Fruit fly (Drosophila melanogaster) whole organism, embryonic: ENCODE measurements around the gene Ubqn.

Experiments used
- Blimp-1 ChIP-seq: fragments of 200-800 bp; sonication (Bioruptor generic); optimal IDR thresholded peaks from 3 replicates; lab custom pipeline; 2018; ENCODE audit warnings: missing biosample characterization, missing genetic modification characterization, mild to moderate bottlenecking, moderate library complexity, missing genetic modification reagents
- CG11093 ChIP-seq: fragments of 200-800 bp; sonication (Bioruptor generic); IDR thresholded peaks from 3 replicates; pipeline ENCODE4 v1.3.6; 2022; ENCODE audit warnings: missing biosample characterization, missing genetic modification characterization
- CG12299 ChIP-seq: fragments of 200-800 bp; sonication (Bioruptor generic); optimal IDR thresholded peaks from 2 replicates; lab custom pipeline; 2018; ENCODE audit warnings: missing biosample characterization, mild to moderate bottlenecking, missing genetic modification characterization
- CG12942 ChIP-seq: fragments of 200-800 bp; sonication (Bioruptor generic); optimal IDR thresholded peaks from 3 replicates; lab custom pipeline; 2016; ENCODE audit warnings: missing biosample characterization, missing genetic modification characterization
- CG13775 ChIP-seq: fragments of 200-800 bp; sonication (Bioruptor generic); optimal IDR thresholded peaks from 3 replicates; lab custom pipeline; 2017; ENCODE audit warnings: missing biosample characterization, mild to moderate bottlenecking, missing genetic modification characterization
- CG14710 ChIP-seq: fragments of 200-800 bp; sonication (Bioruptor generic); optimal IDR thresholded peaks from 3 replicates; lab custom pipeline; 2019; ENCODE audit warnings: missing biosample characterization, mild to moderate bottlenecking, missing genetic modification characterization, moderate library complexity
- CG14860 ChIP-seq: fragments of 200-800 bp; sonication (Bioruptor generic); IDR thresholded peaks from 3 replicates; pipeline ENCODE4 v1.3.6; 2022; ENCODE audit warnings: missing biosample characterization, missing genetic modification characterization; ENCODE audit not compliant: partially characterized antibody
- CG16815 ChIP-seq: fragments of 200-800 bp; sonication (Bioruptor generic); optimal IDR thresholded peaks from 3 replicates; lab custom pipeline; 2017; ENCODE audit warnings: missing biosample characterization, mild to moderate bottlenecking, missing genetic modification characterization
- CG2712 ChIP-seq: fragments of 200-800 bp; optimal IDR thresholded peaks from 3 replicates; lab custom pipeline; 2019; ENCODE audit warnings: missing biosample characterization, mild to moderate bottlenecking, missing genetic modification characterization, moderate library complexity
- CG30431 ChIP-seq: fragments of 200-800 bp; sonication (Bioruptor generic); optimal IDR thresholded peaks from 2 replicates; lab custom pipeline; 2017; ENCODE audit warnings: missing biosample characterization, missing genetic modification characterization
- CG3065 ChIP-seq: fragments of 200-800 bp; sonication (Bioruptor generic); optimal IDR thresholded peaks from 2 replicates; lab custom pipeline; 2016; ENCODE audit warnings: missing biosample characterization, missing genetic modification characterization
- CG3163 ChIP-seq: fragments of 200-800 bp; sonication (Bioruptor generic); optimal IDR thresholded peaks from 3 replicates; lab custom pipeline; 2016; ENCODE audit warnings: missing biosample characterization, missing genetic modification characterization
- CG34224 ChIP-seq: fragments of 200-800 bp; sonication (Bioruptor generic); IDR thresholded peaks from 3 replicates; pipeline ENCODE4 v1.3.6; 2022; ENCODE audit warnings: missing biosample characterization, missing genetic modification characterization; ENCODE audit not compliant: partially characterized antibody
- CG3726 ChIP-seq: fragments of 200-800 bp; sonication (Bioruptor generic); IDR thresholded peaks from 3 replicates; pipeline ENCODE4, ENCODE4 v1.3.6; 2022; ENCODE audit warnings: missing biosample characterization, missing genetic modification characterization
- CG3838 ChIP-seq: fragments of 200-800 bp; sonication (Bioruptor generic); optimal IDR thresholded peaks from 3 replicates; lab custom pipeline; 2016; ENCODE audit warnings: missing biosample characterization, missing genetic modification characterization
- CG4707 ChIP-seq: fragments of 200-800 bp; sonication (Bioruptor generic); optimal IDR thresholded peaks from 2 replicates; lab custom pipeline; 2018; ENCODE audit warnings: missing biosample characterization, mild to moderate bottlenecking, missing genetic modification characterization, moderate library complexity
- CG7357 ChIP-seq: fragments of 200-800 bp; sonication (Bioruptor generic); IDR thresholded peaks from 3 replicates; pipeline ENCODE4 v1.3.6; 2022; ENCODE audit warnings: missing biosample characterization, missing genetic modification characterization
- CG8478 ChIP-seq: fragments of >200 bp; optimal IDR thresholded peaks from 2 replicates; lab custom pipeline; 2018
- CHES-1-like ChIP-seq: fragments of 200-800 bp; sonication (Bioruptor generic); optimal IDR thresholded peaks from 2 replicates; lab custom pipeline; 2016; ENCODE audit warnings: missing biosample characterization, missing genetic modification characterization
- CTCF ChIP-seq: fragments of 200-800 bp; sonication (Bioruptor generic); optimal IDR thresholded peaks from 2 replicates; lab custom pipeline; 2017; ENCODE audit warnings: missing biosample characterization, mild to moderate bottlenecking, missing genetic modification characterization, moderate library complexity
- CkIIα-i1 ChIP-seq: fragments of 200-800 bp; sonication (Bioruptor generic); IDR thresholded peaks from 2 replicates; pipeline ENCODE4 v1.3.6; 2022; ENCODE audit warnings: missing biosample characterization, missing genetic modification characterization
- Dad ChIP-seq: fragments of 200-800 bp; sonication (Bioruptor generic); optimal IDR thresholded peaks from 3 replicates; lab custom pipeline; 2016; ENCODE audit warnings: missing biosample characterization, missing genetic modification characterization
- Dbx ChIP-seq: fragments of 200-800 bp; sonication (Bioruptor generic); IDR thresholded peaks from 3 replicates; pipeline ENCODE4 v1.3.6; 2022; ENCODE audit warnings: missing biosample characterization, missing genetic modification characterization
- Doc2 ChIP-seq: fragments of 200-800 bp; sonication (Bioruptor generic); IDR thresholded peaks from 2 replicates; pipeline ENCODE4 v1.3.6; 2022; ENCODE audit warnings: missing biosample characterization, missing genetic modification characterization
- Dref ChIP-seq: fragments of 200-800 bp; sonication (Bioruptor generic); IDR thresholded peaks from 2 replicates; pipeline ENCODE4 v1.3.6; 2022; ENCODE audit warnings: missing biosample characterization, missing genetic modification characterization
- Drgx ChIP-seq: fragments of 200-800 bp; sonication (Bioruptor generic); IDR thresholded peaks from 2 replicates; pipeline ENCODE4 v1.3.6; 2022; ENCODE audit warnings: missing biosample characterization, missing genetic modification characterization
- Fer2 ChIP-seq: fragments of 200-800 bp; sonication (Bioruptor generic); optimal IDR thresholded peaks from 2 replicates; lab custom pipeline; 2018; ENCODE audit warnings: missing biosample characterization, mild to moderate bottlenecking, missing genetic modification characterization, moderate library complexity
- Kr ChIP-seq: fragments of 200-800 bp; sonication (Bioruptor generic); optimal IDR thresholded peaks from 2 replicates; lab custom pipeline; 2017; ENCODE audit warnings: missing biosample characterization, mild to moderate bottlenecking, missing genetic modification characterization
- Lpt ChIP-seq: fragments of >200 bp; optimal IDR thresholded peaks from 2 replicates; lab custom pipeline; 2018; ENCODE audit warnings: missing biosample characterization, missing genetic modification characterization
- NFAT ChIP-seq: fragments of 200-800 bp; sonication (Bioruptor generic); IDR thresholded peaks from 2 replicates; pipeline ENCODE4 v1.3.6; 2022; ENCODE audit warnings: missing biosample characterization, missing genetic modification characterization
- Sox100B ChIP-seq: fragments of 200-800 bp; sonication (Bioruptor generic); optimal IDR thresholded peaks from 3 replicates; lab custom pipeline; 2018; ENCODE audit warnings: missing biosample characterization, mild to moderate bottlenecking, missing genetic modification characterization
- Xbp1 ChIP-seq: fragments of 200-800 bp; sonication (Bioruptor generic); optimal IDR thresholded peaks from 3 replicates; lab custom pipeline; 2016; ENCODE audit warnings: missing biosample characterization, mild to moderate bottlenecking, missing genetic modification characterization
- YL-1 ChIP-seq: fragments of 200-800 bp; sonication (Bioruptor generic); optimal IDR thresholded peaks from 3 replicates; lab custom pipeline; 2017; ENCODE audit warnings: missing biosample characterization, mild to moderate bottlenecking, missing genetic modification characterization
- btn ChIP-seq: fragments of 200-800 bp; sonication (Bioruptor generic); optimal IDR thresholded peaks from 2 replicates; lab custom pipeline; 2016; ENCODE audit warnings: missing biosample characterization, missing genetic modification characterization
- cato ChIP-seq: fragments of 200-800 bp; sonication (Bioruptor generic); optimal IDR thresholded peaks from 2 replicates; lab custom pipeline; 2016; ENCODE audit warnings: missing biosample characterization, missing genetic modification characterization, borderline replicate concordance
- corto ChIP-seq: fragments of 200-800 bp; sonication (Bioruptor generic); optimal IDR thresholded peaks from 2 replicates; lab custom pipeline; 2016; ENCODE audit warnings: missing biosample characterization, mild to moderate bottlenecking, missing genetic modification characterization, moderate library complexity
- grn ChIP-seq: fragments of 200-800 bp; sonication (Bioruptor generic); optimal IDR thresholded peaks from 3 replicates; lab custom pipeline; 2017; ENCODE audit warnings: missing biosample characterization, missing genetic modification characterization
- gsb ChIP-seq: fragments of 200-800 bp; sonication (Bioruptor generic); IDR thresholded peaks from 2 replicates; pipeline ENCODE4 v1.3.6; 2022; ENCODE audit warnings: missing biosample characterization, missing genetic modification characterization
- gt ChIP-seq: fragments of 200-800 bp; sonication (Bioruptor generic); IDR thresholded peaks from 2 replicates; pipeline ENCODE4 v1.3.6; 2022; ENCODE audit warnings: missing biosample characterization, missing genetic modification characterization
- h ChIP-seq: fragments of >200 bp; optimal IDR thresholded peaks from 2 replicates; lab custom pipeline; 2017
- hbn ChIP-seq: fragments of 200-800 bp; sonication (Bioruptor generic); IDR thresholded peaks from 2 replicates; pipeline ENCODE4 v1.3.6; 2022; ENCODE audit warnings: missing biosample characterization, missing genetic modification characterization; ENCODE audit not compliant: partially characterized antibody
- ind ChIP-seq: fragments of 200-800 bp; sonication (Bioruptor generic); optimal IDR thresholded peaks from 3 replicates; lab custom pipeline; 2016; ENCODE audit warnings: missing biosample characterization, missing genetic modification characterization
- jumu ChIP-seq: fragments of 200-800 bp; sonication (Bioruptor generic); optimal IDR thresholded peaks from 3 replicates; lab custom pipeline; 2016; ENCODE audit warnings: missing biosample characterization, missing genetic modification characterization
- lab ChIP-seq: fragments of 200-800 bp; sonication (Bioruptor generic); optimal IDR thresholded peaks from 3 replicates; lab custom pipeline; 2017; ENCODE audit warnings: missing biosample characterization, missing genetic modification characterization, mild to moderate bottlenecking, moderate library complexity, missing genetic modification reagents
- lmd ChIP-seq: fragments of 200-800 bp; sonication (Bioruptor generic); IDR thresholded peaks from 2 replicates; pipeline ENCODE4 v1.3.6; 2022; ENCODE audit warnings: missing biosample characterization, missing genetic modification characterization
- maf-S ChIP-seq: fragments of 200-800 bp; sonication (Bioruptor generic); optimal IDR thresholded peaks from 2 replicates; lab custom pipeline; 2016; ENCODE audit warnings: missing biosample characterization, missing genetic modification characterization
- pho ChIP-seq: fragments of 200-800 bp; sonication (Bioruptor generic); optimal IDR thresholded peaks from 2 replicates; lab custom pipeline; 2016; ENCODE audit warnings: missing biosample characterization, missing genetic modification characterization
- pnt ChIP-seq: fragments of 200-800 bp; sonication (Bioruptor generic); optimal IDR thresholded peaks from 3 replicates; lab custom pipeline; 2016; ENCODE audit warnings: missing biosample characterization, missing genetic modification characterization
- sd ChIP-seq: fragments of 200-800 bp; sonication (Bioruptor generic); optimal IDR thresholded peaks from 3 replicates; lab custom pipeline; 2018; ENCODE audit warnings: missing biosample characterization, mild to moderate bottlenecking, missing genetic modification characterization, moderate library complexity
- ssp ChIP-seq: fragments of 200-800 bp; sonication (Bioruptor generic); IDR thresholded peaks from 2 replicates; pipeline ENCODE4 v1.3.6; 2022; ENCODE audit warnings: missing biosample characterization, missing genetic modification characterization
- trem ChIP-seq: fragments of 200-800 bp; optimal IDR thresholded peaks from 3 replicates; lab custom pipeline; 2019; ENCODE audit warnings: missing biosample characterization, mild to moderate bottlenecking, missing genetic modification characterization, moderate library complexity
- usp ChIP-seq: fragments of >200 bp; optimal IDR thresholded peaks from 2 replicates; lab custom pipeline; 2017; ENCODE audit warnings: missing biosample characterization, missing genetic modification characterization
- vfl ChIP-seq: fragments of 200-800 bp; sonication (Bioruptor generic); optimal IDR thresholded peaks from 2 replicates; lab custom pipeline; 2016; ENCODE audit warnings: missing biosample characterization, missing genetic modification characterization
- wor ChIP-seq: fragments of 200-800 bp; sonication (Bioruptor generic); IDR thresholded peaks from 2 replicates; pipeline ENCODE4 v1.3.6; 2022; ENCODE audit warnings: missing biosample characterization, missing genetic modification characterization

Ubqn gene

dm6 chrX:19730844-19731243, 47.2 kb downstream of the Ubqn start, which contains the start of gene AP-1-2beta (continued):
- TF ChIP-seq Drgx (GFP tag; lab: Robert Waterston, UW) (no peak), YL-1 (peak; percentile 70), CkIIα-i1 (no peak), Blimp-1 (GFP tag; lab: Kevin White, UChicago) (no peak), CG12299 (tag; lab: Kevin White, UChicago) (no peak), Xbp1 (no peak), vfl (no peak), usp (no peak), CTCF (GFP tag; lab: Kevin White, UChicago) (no peak), corto (GFP tag; lab: Kevin White, UChicago) (no peak), CHES-1-like (no peak), gsb (no peak), Dad (no peak), ssp (no peak), wor (GFP tag; lab: Robert Waterston, UW) (no peak), Doc2 (GFP tag; lab: Robert Waterston, UW) (no peak), trem (tag; lab: Kevin White, UChicago) (peak; percentile 43), CG3838 (GFP tag; lab: Kevin White, UChicago) (no peak), CG4707 (GFP tag; lab: Kevin White, UChicago) (no peak), sd (tag; lab: Kevin White, UChicago) (no peak), CG30431 (GFP tag; lab: Kevin White, UChicago) (no peak), CG2712 (tag; lab: Kevin White, UChicago) (no peak), Kr (GFP tag; lab: Kevin White, UChicago) (no peak), hbn (GFP tag; lab: Robert Waterston, UW) (no peak; the same call in 1 of the 2 replicates), h (lab: Kevin White, UChicago) (no peak), lab (no peak), CG3065 (GFP tag; lab: Kevin White, UChicago) (no peak), CG3163 (GFP tag; lab: Kevin White, UChicago) (no peak), maf-S (GFP tag; lab: Kevin White, UChicago) (no peak), pnt (no peak), Sox100B (no peak), pho (GFP tag; lab: Kevin White, UChicago) (no peak), cato (GFP tag; lab: Kevin White, UChicago) (no peak), CG12942 (GFP tag; lab: Kevin White, UChicago) (no peak), CG11093 (no peak), Fer2 (tag; lab: Kevin White, UChicago) (no peak), Dref (GFP tag; lab: Robert Waterston, UW) (peak; percentile 69), NFAT (no peak), CG8478 (lab: Kevin White, UChicago) (no peak), CG34224 (GFP tag; lab: Robert Waterston, UW) (peak; percentile 26; the same call in 1 of the 3 replicates), CG3726 (no peak), CG14860 (peak; percentile 40; the same call in 1 of the 3 replicates), Dbx (GFP tag; lab: Robert Waterston, UW) (no peak), CG14710 (tag; lab: Kevin White, UChicago) (no peak), Lpt (no peak), CG16815 (GFP tag; lab: Kevin White, UChicago) (no peak), CG13775 (GFP tag; lab: Kevin White, UChicago) (no peak), btn (GFP tag; lab: Kevin White, UChicago) (no peak), jumu (no peak), gt (no peak), ind (GFP tag; lab: Kevin White, UChicago) (no peak), lmd (GFP tag; lab: Robert Waterston, UW) (no peak), CG7357 (GFP tag; lab: Robert Waterston, UW) (no peak), grn (GFP tag; lab: Kevin White, UChicago) (no peak)
